Worm (Caenorhabditis elegans): ENCODE measurements around the gene B0001.8.

DNA sequence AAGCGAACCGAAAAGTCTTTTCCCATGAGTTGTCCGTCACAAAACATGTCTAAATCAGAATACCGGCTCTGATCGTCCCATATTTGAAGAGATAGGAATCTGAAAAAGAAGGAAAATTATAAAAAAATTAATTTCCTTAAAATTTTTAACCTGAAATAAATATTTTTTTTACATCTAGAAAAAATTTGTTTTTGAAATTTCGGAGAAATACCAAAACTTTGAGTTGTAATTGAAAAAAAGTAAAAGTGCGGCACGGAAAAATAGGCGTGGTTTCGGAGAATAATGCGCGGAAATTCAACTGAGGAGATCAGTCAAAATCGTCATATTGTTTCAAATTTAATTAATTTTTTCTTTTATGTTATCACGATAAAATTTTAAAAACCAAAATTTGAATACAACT lies 51.3 kb downstream of the B0001.8 start, which contains the start of gene F11A10.6:
- no peak for TF ChIP-seq cnd-1 (tag; optimal IDR thresholded peaks at IDR 0.05)
- TF ChIP-seq zip-8 (tag; optimal IDR thresholded peaks at IDR 0.05), result no peak
- TF ChIP-seq lin-13 (tag; optimal IDR thresholded peaks at IDR 0.05), result no peak
- no peak for TF ChIP-seq snpc-4 (tag; optimal IDR thresholded peaks at IDR 0.05)

Data from whole organism, mixed stage, embryonic.